Fruit fly (Drosophila melanogaster) whole organism, embryonic: ENCODE results near the gene Ac76E.

ENCODE experiments used
- Abd-B ChIP-seq: fragments of 200-800 bp; sonication (Bioruptor generic); optimal IDR thresholded peaks from 2 replicates; lab custom pipeline; 2018; ENCODE audit warnings: missing biosample characterization, mild to moderate bottlenecking, missing genetic modification characterization, moderate library complexity
- Atf3 ChIP-seq: fragments of 200-800 bp; sonication (Bioruptor generic); optimal IDR thresholded peaks from 3 replicates; lab custom pipeline; 2016; ENCODE audit warnings: missing biosample characterization, missing genetic modification characterization
- CG10654 ChIP-seq: fragments of 200-800 bp; sonication (Bioruptor generic); optimal IDR thresholded peaks from 2 replicates; lab custom pipeline; 2016; ENCODE audit warnings: missing biosample characterization, missing genetic modification characterization
- CG30020 ChIP-seq: fragments of 200-800 bp; optimal IDR thresholded peaks from 2 replicates; lab custom pipeline; 2019; ENCODE audit warnings: missing biosample characterization, mild to moderate bottlenecking, missing genetic modification characterization, moderate library complexity
- Ptx1 ChIP-seq: fragments of 200-800 bp; sonication (Bioruptor generic); IDR thresholded peaks from 2 replicates; pipeline ENCODE4 v1.3.6; 2022; ENCODE audit warnings: missing biosample characterization, missing genetic modification characterization
- Rx ChIP-seq: fragments of 200-800 bp; sonication (Bioruptor generic); IDR thresholded peaks from 2 replicates; pipeline ENCODE4 v1.3.6; 2022; ENCODE audit warnings: missing biosample characterization, missing genetic modification characterization
- slp2 ChIP-seq: fragments of 200-800 bp; sonication (Bioruptor generic); optimal IDR thresholded peaks from 2 replicates; lab custom pipeline; 2016; ENCODE audit warnings: missing biosample characterization, missing genetic modification characterization
- usp ChIP-seq: fragments of >200 bp; optimal IDR thresholded peaks from 2 replicates; lab custom pipeline; 2017; ENCODE audit warnings: missing biosample characterization, missing genetic modification characterization

- TF ChIP-seq slp2 (GFP tag; lab: Kevin White, UChicago) (no peak), Ptx1 (GFP tag; lab: Robert Waterston, UW) (no peak), usp (GFP tag; lab: Kevin White, UChicago) (no peak), CG30020 (tag; lab: Kevin White, UChicago) (peak; percentile 93), Abd-B (no peak), CG10654 (GFP tag; lab: Kevin White, UChicago) (no peak), Atf3 (GFP tag; lab: Kevin White, UChicago) (no peak), Rx (GFP tag; lab: Robert Waterston, UW) (no peak)
Observed at dm6 chr3L:19991714-19992231, 52.7 kb downstream of the Ac76E start, which contains the start of the genes CG7646 and Nca.
